Fruit fly (Drosophila melanogaster) whole organism, embryonic: ENCODE data around the gene CG34251.

Experiments
- Bgb ChIP-seq: fragments of 200-800 bp; sonication (Bioruptor generic); IDR thresholded peaks from 2 replicates; pipeline ENCODE4 v1.3.6; 2022; ENCODE audit warnings: missing biosample characterization, missing genetic modification characterization; ENCODE audit not compliant: partially characterized antibody
- CG11560 ChIP-seq: fragments of 200-800 bp; sonication (Bioruptor generic); IDR thresholded peaks from 3 replicates; pipeline ENCODE4 v1.3.6; 2022; ENCODE audit warnings: missing biosample characterization, missing genetic modification characterization
- CG11696 ChIP-seq: fragments of 200-800 bp; sonication (Bioruptor generic); IDR thresholded peaks from 2 replicates; pipeline ENCODE4 v1.3.6; 2022; ENCODE audit warnings: missing biosample characterization, missing genetic modification characterization
- CG12299 ChIP-seq: fragments of 200-800 bp; sonication (Bioruptor generic); optimal IDR thresholded peaks from 2 replicates; lab custom pipeline; 2018; ENCODE audit warnings: missing biosample characterization, mild to moderate bottlenecking, missing genetic modification characterization
- CG12942 ChIP-seq: fragments of 200-800 bp; sonication (Bioruptor generic); optimal IDR thresholded peaks from 3 replicates; lab custom pipeline; 2016; ENCODE audit warnings: missing biosample characterization, missing genetic modification characterization
- CG13296 ChIP-seq: fragments of 200-800 bp; sonication (Bioruptor generic); optimal IDR thresholded peaks from 3 replicates; lab custom pipeline; 2018; ENCODE audit warnings: missing biosample characterization, mild to moderate bottlenecking, missing genetic modification characterization
- CG13775 ChIP-seq: fragments of 200-800 bp; sonication (Bioruptor generic); optimal IDR thresholded peaks from 3 replicates; lab custom pipeline; 2017; ENCODE audit warnings: missing biosample characterization, mild to moderate bottlenecking, missing genetic modification characterization
- CG1832 ChIP-seq: fragments of 200-800 bp; sonication (Bioruptor generic); optimal IDR thresholded peaks from 2 replicates; lab custom pipeline; 2017; ENCODE audit warnings: missing biosample characterization, mild to moderate bottlenecking, missing genetic modification characterization, inconsistent platforms
- CG18619 ChIP-seq: fragments of 200-800 bp; sonication (Bioruptor generic); optimal IDR thresholded peaks from 3 replicates; lab custom pipeline; 2017; ENCODE audit warnings: missing biosample characterization, mild to moderate bottlenecking, missing genetic modification characterization
- CG2678 ChIP-seq: fragments of 200-800 bp; sonication (Bioruptor generic); optimal IDR thresholded peaks from 3 replicates; lab custom pipeline; 2019; ENCODE audit warnings: missing biosample characterization, mild to moderate bottlenecking, missing genetic modification characterization, moderate library complexity
- CG30403 ChIP-seq: fragments of 200-800 bp; sonication (Bioruptor generic); optimal IDR thresholded peaks from 3 replicates; lab custom pipeline; 2016; ENCODE audit warnings: missing biosample characterization, missing genetic modification characterization
- CG3065 ChIP-seq: fragments of 200-800 bp; sonication (Bioruptor generic); optimal IDR thresholded peaks from 2 replicates; lab custom pipeline; 2016; ENCODE audit warnings: missing biosample characterization, missing genetic modification characterization
- CG31365 ChIP-seq: fragments of 200-800 bp; sonication (Bioruptor generic); optimal IDR thresholded peaks from 2 replicates; lab custom pipeline; 2018; ENCODE audit warnings: missing biosample characterization, mild to moderate bottlenecking, missing genetic modification characterization
- CG31441 ChIP-seq: fragments of 200-800 bp; sonication (Bioruptor generic); IDR thresholded peaks from 2 replicates; pipeline ENCODE4 v1.3.6; 2022; ENCODE audit warnings: missing biosample characterization, missing genetic modification characterization
- CG34422 ChIP-seq: fragments of 200-800 bp; sonication (Bioruptor generic); IDR thresholded peaks from 3 replicates; pipeline ENCODE4 v1.3.6; 2022; ENCODE audit warnings: missing biosample characterization, missing genetic modification characterization
- CG4282 ChIP-seq: fragments of 200-800 bp; sonication (Bioruptor generic); optimal IDR thresholded peaks from 2 replicates; lab custom pipeline; 2016; ENCODE audit warnings: missing biosample characterization, missing genetic modification characterization
- CG7271 ChIP-seq: fragments of 200-800 bp; sonication (Bioruptor generic); optimal IDR thresholded peaks from 2 replicates; lab custom pipeline; 2018; ENCODE audit warnings: missing biosample characterization, mild to moderate bottlenecking, missing genetic modification characterization, moderate library complexity
- CG7372 ChIP-seq: fragments of 200-800 bp; sonication (Bioruptor generic); IDR thresholded peaks from 2 replicates; pipeline ENCODE4 v1.3.6; 2022; ENCODE audit warnings: missing biosample characterization, missing genetic modification characterization
- CG9817 ChIP-seq: fragments of 200-800 bp; sonication (Bioruptor generic); optimal IDR thresholded peaks from 2 replicates; lab custom pipeline; 2018; ENCODE audit warnings: missing biosample characterization, mild to moderate bottlenecking, missing genetic modification characterization, moderate library complexity
- E2f2 ChIP-seq: fragments of 200-800 bp; sonication (Bioruptor generic); IDR thresholded peaks from 2 replicates; pipeline ENCODE4 v1.3.6; 2022; ENCODE audit warnings: missing biosample characterization, missing genetic modification characterization
- Fer3 ChIP-seq: fragments of 200-800 bp; sonication (Bioruptor generic); optimal IDR thresholded peaks from 2 replicates; lab custom pipeline; 2018; ENCODE audit warnings: missing biosample characterization, mild to moderate bottlenecking, missing genetic modification characterization, moderate library complexity
- HmgZ ChIP-seq: fragments of 200-800 bp; sonication (Bioruptor generic); optimal IDR thresholded peaks from 2 replicates; lab custom pipeline; 2018; ENCODE audit warnings: missing biosample characterization, mild to moderate bottlenecking, missing genetic modification characterization
- Hmx ChIP-seq: fragments of 200-800 bp; sonication (Bioruptor generic); optimal IDR thresholded peaks from 2 replicates; lab custom pipeline; 2016; ENCODE audit warnings: missing biosample characterization, missing genetic modification characterization
- Hr3 ChIP-seq: fragments of 200-800 bp; sonication (Bioruptor generic); optimal IDR thresholded peaks from 3 replicates; lab custom pipeline; 2016; ENCODE audit warnings: missing biosample characterization, missing genetic modification characterization
- Jarid2 ChIP-seq: fragments of 200-800 bp; sonication (Bioruptor generic); optimal IDR thresholded peaks from 3 replicates; lab custom pipeline; 2017; ENCODE audit warnings: mild to moderate bottlenecking, missing biosample characterization, missing genetic modification reagents, missing genetic modification characterization
- Mad ChIP-seq: fragments of 200-800 bp; sonication (Bioruptor generic); optimal IDR thresholded peaks from 2 replicates; lab custom pipeline; 2016; ENCODE audit warnings: missing biosample characterization, missing genetic modification characterization
- Myb ChIP-seq: fragments of 200-800 bp; sonication (Bioruptor generic); optimal IDR thresholded peaks from 2 replicates; lab custom pipeline; 2016; ENCODE audit warnings: missing biosample characterization, missing genetic modification characterization
- Nf-YC ChIP-seq: fragments of 200-800 bp; optimal IDR thresholded peaks from 3 replicates; lab custom pipeline; 2019; ENCODE audit warnings: missing biosample characterization, mild to moderate bottlenecking, missing genetic modification characterization, moderate library complexity
- PHDP ChIP-seq: fragments of 200-800 bp; sonication (Bioruptor generic); optimal IDR thresholded peaks from 3 replicates; lab custom pipeline; 2018; ENCODE audit warnings: missing biosample characterization, mild to moderate bottlenecking, missing genetic modification characterization, moderate library complexity
- Sry-δ ChIP-seq: fragments of 200-800 bp; sonication (Bioruptor generic); optimal IDR thresholded peaks from 2 replicates; lab custom pipeline; 2016; ENCODE audit warnings: missing biosample characterization, missing genetic modification characterization
- Stat92E ChIP-seq, 3 experiments: fragments of >200 bp in 2 of 3; fragments of 200-800 bp in 1 of 3; sonication (Bioruptor generic) in 1 of 3; optimal IDR thresholded peaks; 2 replicates each; lab custom pipeline; 2017 to 2019; ENCODE audit warnings: missing biosample characterization in 3 of 3, missing genetic modification characterization in 3 of 3, mild to moderate bottlenecking in 1 of 3, moderate library complexity in 1 of 3
- Vsx1 ChIP-seq: fragments of 200-800 bp; sonication (Bioruptor generic); optimal IDR thresholded peaks from 2 replicates; lab custom pipeline; 2017; ENCODE audit warnings: missing biosample characterization, mild to moderate bottlenecking, missing genetic modification characterization, missing genetic modification reagents
- al ChIP-seq: fragments of 200-800 bp; sonication (Bioruptor generic); IDR thresholded peaks from 2 replicates; pipeline ENCODE4 v1.3.6; 2022; ENCODE audit warnings: missing biosample characterization, missing genetic modification characterization
- amos ChIP-seq: fragments of 200-800 bp; sonication (Bioruptor generic); IDR thresholded peaks from 2 replicates; pipeline ENCODE4 v1.3.6; 2022; ENCODE audit warnings: missing biosample characterization, missing genetic modification characterization; ENCODE audit not compliant: partially characterized antibody
- ara ChIP-seq: fragments of 200-800 bp; sonication (Bioruptor generic); IDR thresholded peaks from 2 replicates; pipeline ENCODE4 v1.3.6; 2022; ENCODE audit warnings: missing biosample characterization, missing genetic modification characterization
- br ChIP-seq: fragments of >200 bp; optimal IDR thresholded peaks from 2 replicates; lab custom pipeline; 2017
- croc ChIP-seq: fragments of 200-800 bp; sonication (Bioruptor generic); conservative IDR thresholded peaks from 3 replicates; pipeline ENCODE4 v1.3.6; 2022; ENCODE audit warnings: missing biosample characterization, missing genetic modification characterization
- fu2 ChIP-seq: fragments of 200-800 bp; sonication (Bioruptor generic); optimal IDR thresholded peaks from 2 replicates; lab custom pipeline; 2016; ENCODE audit warnings: missing biosample characterization, missing genetic modification characterization
- hkb ChIP-seq, 2 experiments: fragments of 200-800 bp in 1 of 2; fragments of >200 bp in 1 of 2; sonication (Bioruptor generic) in 1 of 2; IDR thresholded peaks in 1 of 2; optimal IDR thresholded peaks in 1 of 2; 2 replicates each; pipeline versions ENCODE4 v1.3.6 to Lab custom; 2017 to 2022; ENCODE audit warnings: missing biosample characterization in 1 of 2, missing genetic modification characterization in 1 of 2
- jing ChIP-seq: fragments of 200-800 bp; sonication (Bioruptor generic); optimal IDR thresholded peaks from 2 replicates; lab custom pipeline; 2018; ENCODE audit warnings: missing biosample characterization, mild to moderate bottlenecking, missing genetic modification characterization
- lov ChIP-seq, 2 experiments: fragments of 200-800 bp in 1 of 2; fragments of >200 bp in 1 of 2; sonication (Bioruptor generic) in 1 of 2; IDR thresholded peaks in 1 of 2; optimal IDR thresholded peaks in 1 of 2; 2 replicates in 1 of 2; 3 replicates in 1 of 2; pipeline versions ENCODE4 v1.3.6 to Lab custom; 2017 to 2022; ENCODE audit warnings: missing biosample characterization in 1 of 2, missing genetic modification characterization in 1 of 2
- oc ChIP-seq: fragments of 200-800 bp; sonication (Bioruptor generic); optimal IDR thresholded peaks from 2 replicates; lab custom pipeline; 2018; ENCODE audit warnings: missing biosample characterization, mild to moderate bottlenecking, missing genetic modification characterization, moderate library complexity
- pan ChIP-seq, 4 experiments: fragments of >200 bp in 3 of 4; fragments of 200-800 bp in 1 of 4; sonication (Bioruptor generic) in 1 of 4; optimal IDR thresholded peaks in 3 of 4; IDR thresholded peaks in 1 of 4; 2 replicates each; pipeline versions ENCODE4 v1.3.6 to Lab custom; 2017 to 2022; ENCODE audit warnings: missing biosample characterization in 2 of 4, missing genetic modification characterization in 2 of 4, mixed read lengths in 1 of 4
- ro ChIP-seq: fragments of 200-800 bp; sonication (Bioruptor generic); IDR thresholded peaks from 2 replicates; pipeline ENCODE4 v1.3.6; 2022; ENCODE audit warnings: missing biosample characterization, missing genetic modification characterization
- seq ChIP-seq: fragments of 200-800 bp; sonication (Bioruptor generic); IDR thresholded peaks from 2 replicates; pipeline ENCODE4 v1.3.6; 2022; ENCODE audit warnings: missing biosample characterization, missing genetic modification characterization
- ttk ChIP-seq: fragments of 200-800 bp; sonication (Bioruptor generic); IDR thresholded peaks from 2 replicates; pipeline ENCODE4 v2.1.2; 2022; ENCODE audit warnings: missing biosample characterization, missing genetic modification characterization
- tup ChIP-seq: fragments of 200-800 bp; sonication (Bioruptor generic); optimal IDR thresholded peaks from 2 replicates; lab custom pipeline; 2016; ENCODE audit warnings: missing biosample characterization, mild to moderate bottlenecking, missing genetic modification characterization, moderate library complexity

The CG34251 gene

dm6 chr3L:17658423-17659267, 12.8 kb upstream of the CG34251 start (continued):
- TF ChIP-seq Bgb (GFP tag; lab: Robert Waterston, UW) (0 out of 2 replicates have a peak, but pooled peaks have one; percentile 14), Myb (GFP tag; lab: Kevin White, UChicago) (peak; percentile 83), CG13296 (GFP tag; lab: Kevin White, UChicago) (peak; percentile 79), Hr3 (GFP tag; lab: Kevin White, UChicago) (peak; percentile 75), ttk (GFP tag; lab: Robert Waterston, UW) (peak; percentile 90), croc (peak; percentile 62; the same call in 2 of the 3 replicates), CG7271 (tag; lab: Kevin White, UChicago) (no peak), CG3065 (GFP tag; lab: Kevin White, UChicago) (peak; percentile 65), al (GFP tag; lab: Robert Waterston, UW) (peak; percentile 91), CG4282 (GFP tag; lab: Kevin White, UChicago) (peak; percentile 85), CG13775 (GFP tag; lab: Kevin White, UChicago) (peak; percentile 71), Hmx (GFP tag; lab: Kevin White, UChicago) (peak; percentile 64), amos (GFP tag; lab: Robert Waterston, UW) (no peak), PHDP (peak; percentile 89), tup (GFP tag; lab: Kevin White, UChicago) (peak; percentile 81), CG31441 (GFP tag; lab: Robert Waterston, UW) (peak; percentile 71), CG18619 (GFP tag; lab: Kevin White, UChicago) (peak; percentile 83), CG2678 (peak; percentile 88), pan (optimal IDR thresholded peaks at IDR 0.05; lab: Kevin White, UChicago) (no peak), pan (GFP tag; optimal IDR thresholded peaks at IDR 0.05 in 1 of 2, IDR thresholded peaks at IDR 0.05 in 1 of 2) (peak in 1 of 2 experiments; percentile 94), HmgZ (tag; lab: Kevin White, UChicago) (peak; percentile 93), CG31365 (tag; lab: Kevin White, UChicago) (peak; percentile 82), hkb (optimal IDR thresholded peaks at IDR 0.05; lab: Kevin White, UChicago) (no peak), hkb (GFP tag; IDR thresholded peaks at IDR 0.05; lab: Robert Waterston, UW) (peak; percentile 91), Jarid2 (GFP tag; lab: Kevin White, UChicago) (peak; percentile 10), CG7372 (GFP tag; lab: Robert Waterston, UW) (peak; percentile 89), ro (GFP tag; lab: Robert Waterston, UW) (peak; percentile 72), oc (tag; lab: Kevin White, UChicago) (peak; percentile 87), CG30403 (peak; percentile 80), Fer3 (tag; lab: Kevin White, UChicago) (peak; percentile 93), CG11560 (tag; lab: Robert Waterston, UW) (peak; percentile 82), ara (GFP tag; lab: Robert Waterston, UW) (peak; percentile 89), seq (GFP tag; lab: Robert Waterston, UW) (peak; percentile 89), lov (optimal IDR thresholded peaks at IDR 0.05; lab: Kevin White, UChicago) (no peak), lov (GFP tag; IDR thresholded peaks at IDR 0.05; lab: Robert Waterston, UW) (peak; percentile 87), Vsx1 (GFP tag; lab: Kevin White, UChicago) (peak; percentile 60), jing (GFP tag; lab: Kevin White, UChicago) (peak; percentile 70), CG12942 (peak; percentile 82), Sry-δ (GFP tag; lab: Kevin White, UChicago) (peak; percentile 57), Mad (GFP tag; lab: Kevin White, UChicago) (peak; percentile 77), E2f2 (GFP tag; lab: Robert Waterston, UW) (peak; percentile 73), CG11696 (GFP tag; lab: Robert Waterston, UW) (peak; percentile 80), fu2 (GFP tag; lab: Kevin White, UChicago) (peak; percentile 92), CG9817 (tag; lab: Kevin White, UChicago) (peak; percentile 88), br (lab: Kevin White, UChicago) (no peak), CG34422 (peak; percentile 91), CG1832 (no peak), Nf-YC (peak; percentile 45), Stat92E (GFP tag; optimal IDR thresholded peaks at IDR 0.05; lab: Kevin White, UChicago) (no peak), CG12299 (tag; lab: Kevin White, UChicago) (peak; percentile 62)
